Fruit fly (Drosophila melanogaster) whole organism, embryonic: ENCODE results near the gene RhoGAP93B.

Experiments
- Atf6 ChIP-seq: fragments of 200-800 bp; sonication (Bioruptor generic); IDR thresholded peaks from 2 replicates; pipeline ENCODE4 v1.3.6; 2022; ENCODE audit warnings: missing biosample characterization, missing genetic modification characterization
- Awh ChIP-seq: fragments of 200-800 bp; sonication (Bioruptor generic); IDR thresholded peaks from 2 replicates; pipeline ENCODE4, ENCODE4 v1.3.6; 2022; ENCODE audit warnings: missing biosample characterization, missing genetic modification characterization
- Blimp-1 ChIP-seq: fragments of 200-800 bp; sonication (Bioruptor generic); optimal IDR thresholded peaks from 3 replicates; lab custom pipeline; 2018; ENCODE audit warnings: missing biosample characterization, missing genetic modification characterization, mild to moderate bottlenecking, moderate library complexity, missing genetic modification reagents
- CG10274 ChIP-seq: fragments of 200-800 bp; sonication (Bioruptor generic); optimal IDR thresholded peaks from 3 replicates; lab custom pipeline; 2017; ENCODE audit warnings: missing biosample characterization, mild to moderate bottlenecking, missing genetic modification characterization
- CG11696 ChIP-seq: fragments of 200-800 bp; sonication (Bioruptor generic); IDR thresholded peaks from 2 replicates; pipeline ENCODE4 v1.3.6; 2022; ENCODE audit warnings: missing biosample characterization, missing genetic modification characterization
- CG12769 ChIP-seq: fragments of 200-800 bp; sonication (Bioruptor generic); optimal IDR thresholded peaks from 2 replicates; lab custom pipeline; 2019; ENCODE audit warnings: missing biosample characterization, mild to moderate bottlenecking, missing genetic modification characterization, moderate library complexity
- CG13123 ChIP-seq: fragments of 200-800 bp; sonication (Bioruptor generic); optimal IDR thresholded peaks from 2 replicates; lab custom pipeline; 2016; ENCODE audit warnings: missing biosample characterization, missing genetic modification characterization
- CG14965 ChIP-seq: fragments of 200-800 bp; sonication (Bioruptor generic); optimal IDR thresholded peaks from 2 replicates; lab custom pipeline; 2016; ENCODE audit warnings: missing biosample characterization, missing genetic modification characterization, borderline replicate concordance
- CG1603 ChIP-seq: fragments of 200-800 bp; sonication (Bioruptor generic); optimal IDR thresholded peaks from 2 replicates; lab custom pipeline; 2019; ENCODE audit warnings: missing biosample characterization, mild to moderate bottlenecking, missing genetic modification characterization, moderate library complexity
- CG18011 ChIP-seq: fragments of 200-800 bp; sonication (Bioruptor generic); optimal IDR thresholded peaks from 2 replicates; lab custom pipeline; 2017; ENCODE audit warnings: missing biosample characterization, missing genetic modification characterization, mild to moderate bottlenecking, moderate library complexity, missing genotype
- CG18262 ChIP-seq: fragments of 200-800 bp; optimal IDR thresholded peaks from 3 replicates; lab custom pipeline; 2019; ENCODE audit warnings: missing biosample characterization, mild to moderate bottlenecking, missing genetic modification characterization, moderate library complexity
- CG18619 ChIP-seq: fragments of 200-800 bp; sonication (Bioruptor generic); optimal IDR thresholded peaks from 3 replicates; lab custom pipeline; 2017; ENCODE audit warnings: missing biosample characterization, mild to moderate bottlenecking, missing genetic modification characterization
- CG2889 ChIP-seq: fragments of 200-800 bp; sonication (Bioruptor generic); IDR thresholded peaks from 3 replicates; pipeline ENCODE4 v1.3.6; 2022; ENCODE audit warnings: missing biosample characterization, missing genetic modification characterization
- CG30431 ChIP-seq: fragments of 200-800 bp; sonication (Bioruptor generic); optimal IDR thresholded peaks from 2 replicates; lab custom pipeline; 2017; ENCODE audit warnings: missing biosample characterization, missing genetic modification characterization
- CG43689 ChIP-seq: fragments of 200-800 bp; sonication (Bioruptor generic); IDR thresholded peaks from 2 replicates; pipeline ENCODE4 v1.3.6; 2022; ENCODE audit warnings: missing biosample characterization, missing genetic modification characterization
- CG6175 ChIP-seq: fragments of 200-800 bp; sonication (Bioruptor generic); IDR thresholded peaks from 3 replicates; pipeline ENCODE4 v1.3.6; 2022; ENCODE audit warnings: missing biosample characterization, missing genetic modification characterization
- CG6654 ChIP-seq: fragments of 200-800 bp; sonication (Bioruptor generic); optimal IDR thresholded peaks from 2 replicates; lab custom pipeline; 2017; ENCODE audit warnings: missing biosample characterization, mild to moderate bottlenecking, missing genetic modification characterization
- CG6689 ChIP-seq: fragments of 200-800 bp; sonication (Bioruptor generic); IDR thresholded peaks from 2 replicates; pipeline ENCODE4 v1.3.6; 2022; ENCODE audit warnings: missing biosample characterization, missing genetic modification characterization
- CG7745 ChIP-seq: fragments of 200-800 bp; sonication (Bioruptor generic); optimal IDR thresholded peaks from 2 replicates; lab custom pipeline; 2018; ENCODE audit warnings: missing biosample characterization, mild to moderate bottlenecking, missing genetic modification characterization, moderate library complexity
- CG7786 ChIP-seq: fragments of 200-800 bp; sonication (Bioruptor generic); optimal IDR thresholded peaks from 2 replicates; lab custom pipeline; 2016; ENCODE audit warnings: missing biosample characterization, missing genetic modification characterization
- CG7987 ChIP-seq: fragments of 200-800 bp; sonication (Bioruptor generic); optimal IDR thresholded peaks from 2 replicates; lab custom pipeline; 2018; ENCODE audit warnings: missing biosample characterization, mild to moderate bottlenecking, missing genetic modification characterization, moderate library complexity
- Dbx ChIP-seq: fragments of 200-800 bp; sonication (Bioruptor generic); IDR thresholded peaks from 3 replicates; pipeline ENCODE4 v1.3.6; 2022; ENCODE audit warnings: missing biosample characterization, missing genetic modification characterization
- Gsc ChIP-seq: fragments of 200-800 bp; sonication (Bioruptor generic); IDR thresholded peaks from 2 replicates; pipeline ENCODE4 v1.3.6; 2022; ENCODE audit warnings: missing biosample characterization, missing genetic modification characterization
- HmgZ ChIP-seq: fragments of 200-800 bp; sonication (Bioruptor generic); optimal IDR thresholded peaks from 2 replicates; lab custom pipeline; 2018; ENCODE audit warnings: missing biosample characterization, mild to moderate bottlenecking, missing genetic modification characterization
- Hr39 ChIP-seq: fragments of >200 bp; optimal IDR thresholded peaks from 2 replicates; lab custom pipeline; 2017
- MBD-R2 ChIP-seq: fragments of 200-800 bp; sonication (Bioruptor generic); IDR thresholded peaks from 2 replicates; pipeline ENCODE4 v1.3.6; 2022; ENCODE audit warnings: missing biosample characterization, missing genetic modification characterization
- Nf-YC ChIP-seq: fragments of 200-800 bp; optimal IDR thresholded peaks from 3 replicates; lab custom pipeline; 2019; ENCODE audit warnings: missing biosample characterization, mild to moderate bottlenecking, missing genetic modification characterization, moderate library complexity
- Sin3A ChIP-seq: fragments of >200 bp; optimal IDR thresholded peaks from 2 replicates; lab custom pipeline; 2018
- Sox100B ChIP-seq: fragments of 200-800 bp; sonication (Bioruptor generic); optimal IDR thresholded peaks from 3 replicates; lab custom pipeline; 2018; ENCODE audit warnings: missing biosample characterization, mild to moderate bottlenecking, missing genetic modification characterization
- Sox102F ChIP-seq: fragments of 200-800 bp; sonication (Bioruptor generic); optimal IDR thresholded peaks from 2 replicates; lab custom pipeline; 2018; ENCODE audit warnings: missing biosample characterization, mild to moderate bottlenecking, missing genetic modification characterization, moderate library complexity
- TFAM ChIP-seq: fragments of 200-800 bp; sonication (Bioruptor generic); optimal IDR thresholded peaks from 2 replicates; lab custom pipeline; 2017; ENCODE audit warnings: missing biosample characterization, missing genetic modification characterization, inconsistent platforms
- chif ChIP-seq, 2 experiments: fragments of 200-800 bp; sonication (Bioruptor generic); optimal IDR thresholded peaks; 3 replicates each; lab custom pipeline; 2016; ENCODE audit warnings: missing biosample characterization in 2 of 2, missing genetic modification characterization in 2 of 2
- ci ChIP-seq: fragments of 200-800 bp; sonication (Bioruptor generic); IDR thresholded peaks from 3 replicates; pipeline ENCODE4 v1.3.6; 2022; ENCODE audit warnings: missing biosample characterization, missing genetic modification characterization
- da ChIP-seq: fragments of 200-800 bp; sonication (Bioruptor generic); optimal IDR thresholded peaks from 2 replicates; lab custom pipeline; 2016; ENCODE audit warnings: missing biosample characterization, missing genetic modification characterization
- dan ChIP-seq: fragments of 200-800 bp; sonication (Bioruptor generic); IDR thresholded peaks from 2 replicates; pipeline ENCODE4 v1.3.6; 2022; ENCODE audit warnings: missing biosample characterization, missing genetic modification characterization
- disco-r ChIP-seq: fragments of 200-800 bp; sonication (Bioruptor generic); optimal IDR thresholded peaks from 2 replicates; lab custom pipeline; 2016; ENCODE audit warnings: missing biosample characterization, missing genetic modification characterization
- fru ChIP-seq: fragments of >200 bp; optimal IDR thresholded peaks from 2 replicates; lab custom pipeline; 2017
- ftz-f1 ChIP-seq: fragments of 200-800 bp; sonication (Bioruptor generic); optimal IDR thresholded peaks from 2 replicates; lab custom pipeline; 2016; ENCODE audit warnings: missing biosample characterization, missing genetic modification characterization
- gro ChIP-seq: fragments of 200-800 bp; sonication (Bioruptor generic); optimal IDR thresholded peaks from 2 replicates; lab custom pipeline; 2016; ENCODE audit warnings: missing biosample characterization, missing genetic modification characterization
- kay ChIP-seq: fragments of 200-800 bp; sonication (Bioruptor generic); optimal IDR thresholded peaks from 2 replicates; lab custom pipeline; 2016; ENCODE audit warnings: missing biosample characterization, missing genetic modification characterization
- lov ChIP-seq, 2 experiments: fragments of 200-800 bp in 1 of 2; fragments of >200 bp in 1 of 2; sonication (Bioruptor generic) in 1 of 2; IDR thresholded peaks in 1 of 2; optimal IDR thresholded peaks in 1 of 2; 2 replicates in 1 of 2; 3 replicates in 1 of 2; pipeline versions ENCODE4 v1.3.6 to Lab custom; 2017 to 2022; ENCODE audit warnings: missing biosample characterization in 1 of 2, missing genetic modification characterization in 1 of 2
- mld ChIP-seq: fragments of 200-800 bp; sonication (Bioruptor generic); IDR thresholded peaks from 3 replicates; pipeline ENCODE4 v1.3.6; 2022; ENCODE audit warnings: missing biosample characterization, missing genetic modification characterization; ENCODE audit not compliant: partially characterized antibody
- pan ChIP-seq, 4 experiments: fragments of >200 bp in 3 of 4; fragments of 200-800 bp in 1 of 4; sonication (Bioruptor generic) in 1 of 4; optimal IDR thresholded peaks in 3 of 4; IDR thresholded peaks in 1 of 4; 2 replicates each; pipeline versions ENCODE4 v1.3.6 to Lab custom; 2017 to 2022; ENCODE audit warnings: missing biosample characterization in 2 of 4, missing genetic modification characterization in 2 of 4, mixed read lengths in 1 of 4
- phol ChIP-seq: fragments of 200-800 bp; sonication (Bioruptor generic); optimal IDR thresholded peaks from 3 replicates; lab custom pipeline; 2018; ENCODE audit warnings: missing biosample characterization, mild to moderate bottlenecking, missing genetic modification characterization, moderate library complexity
- run ChIP-seq: fragments of 200-800 bp; sonication (Bioruptor generic); optimal IDR thresholded peaks from 3 replicates; lab custom pipeline; 2018; ENCODE audit warnings: missing biosample characterization, mild to moderate bottlenecking, missing genetic modification characterization
- sisA ChIP-seq: fragments of 200-800 bp; sonication (Bioruptor generic); IDR thresholded peaks from 2 replicates; pipeline ENCODE4 v1.3.6; 2022; ENCODE audit warnings: missing biosample characterization, missing genetic modification characterization
- slp2 ChIP-seq: fragments of 200-800 bp; sonication (Bioruptor generic); optimal IDR thresholded peaks from 2 replicates; lab custom pipeline; 2016; ENCODE audit warnings: missing biosample characterization, missing genetic modification characterization
- sob ChIP-seq: fragments of 200-800 bp; sonication (Bioruptor generic); IDR thresholded peaks from 2 replicates; pipeline ENCODE4 v1.3.6; 2022; ENCODE audit warnings: missing biosample characterization, missing genetic modification characterization
- toy ChIP-seq: fragments of 200-800 bp; sonication (Bioruptor generic); IDR thresholded peaks from 2 replicates; pipeline ENCODE4 v1.3.6; 2022; ENCODE audit warnings: missing biosample characterization, missing genetic modification characterization
- ttk ChIP-seq: fragments of 200-800 bp; sonication (Bioruptor generic); IDR thresholded peaks from 2 replicates; pipeline ENCODE4 v2.1.2; 2022; ENCODE audit warnings: missing biosample characterization, missing genetic modification characterization
- tup ChIP-seq: fragments of 200-800 bp; sonication (Bioruptor generic); optimal IDR thresholded peaks from 2 replicates; lab custom pipeline; 2016; ENCODE audit warnings: missing biosample characterization, mild to moderate bottlenecking, missing genetic modification characterization, moderate library complexity
- vnd ChIP-seq: fragments of 200-800 bp; sonication (Bioruptor generic); IDR thresholded peaks from 3 replicates; pipeline ENCODE4 v1.3.6; 2022; ENCODE audit warnings: missing biosample characterization, missing genetic modification characterization; ENCODE audit not compliant: partially characterized antibody

Gene RhoGAP93B

dm6 chr3R:21065696-21066080 lies 31.9 kb downstream of the RhoGAP93B start (continued):
- TF ChIP-seq CG6175 (GFP tag; lab: Robert Waterston, UW) (no peak), CG18262 (tag; lab: Kevin White, UChicago) (no peak), Blimp-1 (GFP tag; lab: Kevin White, UChicago) (no peak), Gsc (no peak), CG12769 (tag; lab: Kevin White, UChicago) (peak; percentile 54), Atf6 (no peak), CG10274 (GFP tag; lab: Kevin White, UChicago) (no peak), gro (no peak), CG18011 (no peak), Dbx (GFP tag; lab: Robert Waterston, UW) (no peak), chif (GFP tag; optimal IDR thresholded peaks at IDR 0.05; lab: Kevin White, UChicago) (no peak), disco-r (GFP tag; lab: Kevin White, UChicago) (no peak), sisA (GFP tag; lab: Robert Waterston, UW) (no peak), ttk (0 out of 2 replicates have a peak, but pooled peaks have one; percentile 18), Sin3A (lab: Kevin White, UChicago) (no peak), tup (GFP tag; lab: Kevin White, UChicago) (no peak), vnd (GFP tag; lab: Robert Waterston, UW) (no peak), dan (GFP tag; lab: Robert Waterston, UW) (no peak), pan (optimal IDR thresholded peaks at IDR 0.05; lab: Kevin White, UChicago) (no peak), pan (GFP tag; optimal IDR thresholded peaks at IDR 0.05 in 1 of 2, IDR thresholded peaks at IDR 0.05 in 1 of 2) (peak in 1 of 2 experiments; percentile 9), ftz-f1 (GFP tag; lab: Kevin White, UChicago) (peak; percentile 32), run (tag; lab: Kevin White, UChicago) (no peak), CG2889 (GFP tag; lab: Robert Waterston, UW) (0 out of 3 replicates have a peak, but pooled peaks have one; percentile 10), Awh (no peak), CG7745 (tag; lab: Kevin White, UChicago) (no peak), ci (no peak), slp2 (no peak), MBD-R2 (GFP tag; lab: Robert Waterston, UW) (no peak), lov (optimal IDR thresholded peaks at IDR 0.05; lab: Kevin White, UChicago) (no peak), lov (GFP tag; IDR thresholded peaks at IDR 0.05; lab: Robert Waterston, UW) (0 out of 3 replicates have a peak, but pooled peaks have one; percentile 44), phol (tag; lab: Kevin White, UChicago) (no peak), fru (no peak), HmgZ (no peak), CG1603 (tag; lab: Kevin White, UChicago) (peak; percentile 28), Nf-YC (tag; lab: Kevin White, UChicago) (no peak), Sox100B (GFP tag; lab: Kevin White, UChicago) (no peak), mld (GFP tag; lab: Robert Waterston, UW) (no peak), CG6689 (GFP tag; lab: Robert Waterston, UW) (no peak), TFAM (GFP tag; lab: Kevin White, UChicago) (no peak), CG11696 (GFP tag; lab: Robert Waterston, UW) (no peak), CG7987 (no peak), CG14965 (GFP tag; lab: Kevin White, UChicago) (no peak), toy (no peak), da (no peak), sob (peak; percentile 40; the same call in 1 of the 2 replicates), CG43689 (no peak), CG30431 (GFP tag; lab: Kevin White, UChicago) (no peak), CG13123 (no peak), CG18619 (GFP tag; lab: Kevin White, UChicago) (peak; percentile 24), Sox102F (no peak), Hr39 (lab: Kevin White, UChicago) (no peak), CG7786 (GFP tag; lab: Kevin White, UChicago) (no peak), CG6654 (GFP tag; lab: Kevin White, UChicago) (no peak), kay (GFP tag; lab: Kevin White, UChicago) (peak; percentile 51)
